Worm (Caenorhabditis elegans) whole organism, L4 larva: Measurements from ENCODE around the gene rnst-2.

ENCODE experiments used
- dve-1 ChIP-seq: sonication (generic microtip); optimal IDR thresholded peaks from 2 replicates; lab custom pipeline; 2017; ENCODE audit warnings: antibody characterized with exemption, mild to moderate bottlenecking, missing genetic modification characterization, missing compliant biosample characterization; ENCODE audit not compliant: insufficient read depth
- egl-27 ChIP-seq: sonication (generic microtip); optimal IDR thresholded peaks from 3 replicates; lab custom pipeline; 2017; ENCODE audit warnings: missing biosample characterization, missing genetic modification reagents, missing genetic modification characterization
- madf-5 ChIP-seq, 2 experiments: fragments of 200-800 bp; sonication (Bioruptor generic); IDR thresholded peaks; 2 replicates each; pipeline ENCODE4 v1.3.6; 2022; ENCODE audit warnings: missing compliant biosample characterization in 2 of 2, missing genetic modification characterization in 2 of 2
- nhr-11 ChIP-seq: fragments of 150-350 bp; optimal IDR thresholded peaks from 2 replicates; lab custom pipeline; 2014; ENCODE audit warnings: missing biosample characterization, missing genetic modification characterization
- unc-62 ChIP-seq, 3 experiments: fragments of 150-350 bp in 1 of 3; sonication (generic microtip); optimal IDR thresholded peaks in 2 of 3; peaks in 1 of 3; 1 replicate in 1 of 3; 2 replicates in 2 of 3; lab custom pipeline; 2014 to 2017; ENCODE audit warnings: missing biosample characterization in 3 of 3, missing genetic modification characterization in 3 of 3, missing genetic modification reagents in 3 of 3, missing genotype in 1 of 3

DNA sequence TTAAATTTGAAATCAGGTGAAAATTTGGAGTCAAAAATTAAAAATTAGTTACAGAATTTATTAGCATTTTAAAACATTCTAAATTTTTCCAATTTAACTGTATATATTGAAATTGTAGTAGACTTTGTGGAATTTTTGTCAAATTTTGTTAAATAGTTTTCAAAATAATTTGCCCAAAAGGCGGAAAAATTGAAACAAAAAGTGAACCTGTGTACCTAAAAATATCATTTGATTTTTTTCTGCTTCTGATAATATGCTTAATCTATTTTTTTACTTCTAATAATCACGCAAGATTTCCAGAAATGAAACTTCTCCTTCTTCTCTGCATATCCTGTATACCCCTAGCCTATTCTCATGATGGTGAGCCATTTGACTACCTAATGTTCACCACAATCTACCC is at the start of gene rnst-2:
- TF ChIP-seq egl-27 (tag; lab: Kevin White, UChicago) (no peak), unc-62 (GFP tag; optimal IDR thresholded peaks at IDR 0.05 in 1 of 2; lab: Kevin White, UChicago) (no peak), unc-62 (tag; optimal IDR thresholded peaks at IDR 0.05; lab: Kevin White, UChicago) (no peak), dve-1 (tag; lab: Kevin White, UChicago) (no peak), nhr-11 (tag; lab: Kevin White, UChicago) (no peak), madf-5 (GFP tag; IDR thresholded peaks at IDR 0.05; lab: Robert Waterston, UW) (no peak)
